Worm (Caenorhabditis elegans) whole organism, mixed stage, embryonic: ENCODE data around the gene znf-207.

ENCODE experiments used
- bed-3 ChIP-seq: fragments of 200-800 bp; sonication (Bioruptor generic); optimal IDR thresholded peaks from 3 replicates; lab custom pipeline; 2018; ENCODE audit warnings: mild to moderate bottlenecking, missing genetic modification characterization, moderate library complexity, missing compliant biosample characterization
- ces-1 ChIP-seq: fragments of 150-350 bp; optimal IDR thresholded peaks from 2 replicates; lab custom pipeline; 2014; ENCODE audit warnings: missing biosample characterization, missing genetic modification reagents, missing genetic modification characterization
- elt-1 ChIP-seq: sonication (generic microtip); optimal IDR thresholded peaks from 2 replicates; lab custom pipeline; 2017; ENCODE audit warnings: missing genetic modification characterization, mild to moderate bottlenecking, missing compliant biosample characterization, antibody characterized with exemption, moderate library complexity, borderline replicate concordance; ENCODE audit not compliant: insufficient read depth
- elt-3 ChIP-seq: fragments of 150-350 bp; optimal IDR thresholded peaks from 2 replicates; lab custom pipeline; 2014; ENCODE audit warnings: missing biosample characterization, missing genetic modification characterization
- mep-1 ChIP-seq: fragments of 150-350 bp; optimal IDR thresholded peaks from 2 replicates; lab custom pipeline; 2017; ENCODE audit warnings: missing biosample characterization, missing genetic modification reagents, missing genetic modification characterization, inconsistent platforms
- nhr-12 ChIP-seq: fragments of 150-350 bp; optimal IDR thresholded peaks from 2 replicates; lab custom pipeline; 2014; ENCODE audit warnings: missing biosample characterization, missing genetic modification characterization
- nhr-237 ChIP-seq: fragments of 150-350 bp; optimal IDR thresholded peaks from 2 replicates; lab custom pipeline; 2014; ENCODE audit warnings: missing biosample characterization, missing genetic modification characterization
- tbx-8 ChIP-seq: fragments of 200-800 bp; sonication (Bioruptor generic); optimal IDR thresholded peaks from 2 replicates; lab custom pipeline; 2018; ENCODE audit warnings: mild to moderate bottlenecking, missing genetic modification characterization, moderate library complexity, missing compliant biosample characterization
- unc-120 ChIP-seq: sonication (generic microtip); optimal IDR thresholded peaks from 2 replicates; lab custom pipeline; 2017; ENCODE audit warnings: missing genetic modification characterization, missing compliant biosample characterization; ENCODE audit not compliant: poor library complexity, severe bottlenecking
- unc-62 ChIP-seq: fragments of 150-350 bp; optimal IDR thresholded peaks from 2 replicates; lab custom pipeline; 2014; ENCODE audit warnings: missing biosample characterization, missing genetic modification reagents, missing genetic modification characterization
- ztf-11 ChIP-seq: fragments of 150-350 bp; optimal IDR thresholded peaks from 2 replicates; lab custom pipeline; 2014; ENCODE audit warnings: missing biosample characterization, missing genetic modification characterization

- TF ChIP-seq ztf-11 (tag; lab: Kevin White, UChicago) (no peak), mep-1 (no peak), tbx-8 (GFP tag; lab: Kevin White, UChicago) (no peak), bed-3 (no peak), ces-1 (no peak), elt-3 (tag; lab: Kevin White, UChicago) (no peak), nhr-237 (no peak), unc-120 (tag; lab: Kevin White, UChicago) (no peak), elt-1 (tag; lab: Kevin White, UChicago) (no peak), nhr-12 (tag; lab: Kevin White, UChicago) (no peak), unc-62 (GFP tag; lab: Kevin White, UChicago) (no peak)
These were observed 25.5 kb upstream of the znf-207 start for ce11 chrIV:11285239-11285638.
